Fruit fly (Drosophila melanogaster) Kc167 (cell line): Measurements from ENCODE around the gene CG8202.

ENCODE experiments used
- Myc ChIP-seq: fragments of >200 bp; optimal IDR thresholded peaks from 2 replicates; lab custom pipeline; 2017; ENCODE audit warnings: missing external identifiers
- h ChIP-seq: fragments of >200 bp; optimal IDR thresholded peaks from 3 replicates; lab custom pipeline; 2018; ENCODE audit warnings: missing external identifiers
- insv ChIP-seq: fragments of >200 bp; optimal IDR thresholded peaks from 3 replicates; lab custom pipeline; 2018; ENCODE audit warnings: missing external identifiers
- psq ChIP-seq: fragments of >200 bp; optimal IDR thresholded peaks from 2 replicates; lab custom pipeline; 2017; ENCODE audit warnings: missing external identifiers
- ttk ChIP-seq: sonication (Bioruptor generic); optimal IDR thresholded peaks from 2 replicates; lab custom pipeline; 2017; ENCODE audit warnings: missing external identifiers

dm6 chr3R:8712722-8713131, 19.2 kb upstream of the CG8202 start, which contains the start of gene CG8112:
- TF ChIP-seq psq (no peak), Myc (no peak), insv (lab: Kevin White, UChicago) (no peak), h (lab: Kevin White, UChicago) (no peak), ttk (lab: Kevin White, UChicago) (no peak)
